Fruit fly (Drosophila melanogaster) whole organism, prepupa: ENCODE data around the gene CG33342.

ENCODE experiments used
- CG15336 ChIP-seq: fragments of 200-800 bp; sonication (Bioruptor generic); IDR thresholded peaks from 2 replicates; pipeline ENCODE4 v1.3.6; 2022; ENCODE audit warnings: missing biosample characterization, missing genetic modification characterization
- CG31627 ChIP-seq: fragments of 200-800 bp; sonication (Bioruptor generic); optimal IDR thresholded peaks from 3 replicates; lab custom pipeline; 2016; ENCODE audit warnings: missing biosample characterization, missing genetic modification characterization
- CG8632 ChIP-seq: fragments of 200-800 bp; sonication (Bioruptor generic); optimal IDR thresholded peaks from 3 replicates; lab custom pipeline; 2016; ENCODE audit warnings: missing biosample characterization, missing genetic modification characterization
- Eip75B ChIP-seq: fragments of 200-800 bp; sonication (Bioruptor generic); optimal IDR thresholded peaks from 3 replicates; lab custom pipeline; 2016; ENCODE audit warnings: missing biosample characterization, missing genetic modification characterization
- fkh ChIP-seq: fragments of 200-800 bp; sonication (Bioruptor generic); optimal IDR thresholded peaks from 3 replicates; lab custom pipeline; 2017; ENCODE audit warnings: missing biosample characterization, mild to moderate bottlenecking, missing genetic modification characterization, moderate library complexity

DNA sequence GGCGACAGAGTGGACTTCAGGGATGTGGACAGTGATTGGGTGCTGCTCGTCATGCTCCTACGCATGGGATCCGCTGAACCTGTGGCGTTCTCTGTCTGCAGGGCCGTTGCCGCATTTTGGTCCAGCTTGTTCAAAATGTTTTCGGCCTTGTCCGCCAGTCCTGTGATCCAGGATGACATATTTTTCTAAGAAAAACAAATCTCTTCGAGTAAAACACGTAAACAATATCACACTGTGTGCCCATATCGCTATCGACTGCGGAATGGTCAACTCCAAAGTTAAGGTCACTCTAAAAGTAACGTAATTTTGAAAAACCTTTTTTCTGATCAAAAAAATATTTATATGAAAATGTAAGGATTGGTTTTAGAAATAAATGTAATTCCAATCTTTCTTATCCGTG lies 19.0 kb upstream of the CG33342 start, which contains the start of gene Golgin84:
- TF ChIP-seq fkh (no peak), CG31627 (GFP tag; lab: Kevin White, UChicago) (no peak), CG8632 (GFP tag; lab: Kevin White, UChicago) (no peak), CG15336 (GFP tag; lab: Robert Waterston, UW) (no peak), Eip75B (GFP tag; lab: Kevin White, UChicago) (no peak)
